Fruit fly (Drosophila melanogaster) whole organism, adult: ENCODE data around the gene Doc2.

Experiments used
- CG14711 ChIP-seq: fragments of 200-800 bp; sonication (Bioruptor generic); optimal IDR thresholded peaks from 2 replicates; lab custom pipeline; 2018; ENCODE audit warnings: missing biosample characterization, mild to moderate bottlenecking, missing genetic modification characterization, moderate library complexity
- CG33017 ChIP-seq: fragments of 200-800 bp; sonication (Bioruptor generic); optimal IDR thresholded peaks from 2 replicates; lab custom pipeline; 2018; ENCODE audit warnings: missing biosample characterization, mild to moderate bottlenecking, missing genetic modification characterization, moderate library complexity
- CG7045 ChIP-seq: fragments of 200-800 bp; sonication (Bioruptor generic); optimal IDR thresholded peaks from 2 replicates; lab custom pipeline; 2017; ENCODE audit warnings: missing biosample characterization, mild to moderate bottlenecking, missing genetic modification characterization
- CG7101 ChIP-seq: fragments of 200-800 bp; sonication (Bioruptor generic); optimal IDR thresholded peaks from 2 replicates; lab custom pipeline; 2018; ENCODE audit warnings: missing biosample characterization, mild to moderate bottlenecking, missing genetic modification characterization, moderate library complexity
- Clk ChIP-seq: fragments of 200-800 bp; sonication (Bioruptor generic); optimal IDR thresholded peaks from 2 replicates; lab custom pipeline; 2017; ENCODE audit warnings: missing biosample characterization, missing genetic modification characterization
- Crg-1 ChIP-seq: fragments of 200-800 bp; sonication (Bioruptor generic); optimal IDR thresholded peaks from 2 replicates; lab custom pipeline; 2016; ENCODE audit warnings: missing biosample characterization, missing genetic modification characterization
- Hr96 ChIP-seq: fragments of 200-800 bp; sonication (Bioruptor generic); optimal IDR thresholded peaks from 2 replicates; lab custom pipeline; 2016; ENCODE audit warnings: missing biosample characterization, missing genetic modification characterization
- bab1 ChIP-seq: fragments of 200-800 bp; sonication (Bioruptor generic); optimal IDR thresholded peaks from 3 replicates; lab custom pipeline; 2019; ENCODE audit warnings: missing biosample characterization, mild to moderate bottlenecking, missing genetic modification characterization, moderate library complexity
- ovo ChIP-seq: fragments of 200-800 bp; sonication (Bioruptor generic); optimal IDR thresholded peaks from 2 replicates; lab custom pipeline; 2016; ENCODE audit warnings: missing biosample characterization, missing genetic modification characterization

dm6 chr3L:9017414-9017813 lies 1.6 kb downstream of the Doc2 start:
- TF ChIP-seq bab1 (GFP tag; lab: Kevin White, UChicago): no peak
- no peak for TF ChIP-seq ovo
- no peak for TF ChIP-seq CG33017
- TF ChIP-seq CG14711: no peak
- TF ChIP-seq CG7045: no peak
- TF ChIP-seq Clk (GFP tag; lab: Kevin White, UChicago): no peak
- TF ChIP-seq CG7101 (tag; lab: Kevin White, UChicago): no peak
- TF ChIP-seq Crg-1 (GFP tag; lab: Kevin White, UChicago): no peak
- no peak for TF ChIP-seq Hr96 (GFP tag; lab: Kevin White, UChicago)
